Fruit fly (Drosophila melanogaster) whole organism, embryonic: ENCODE data around the gene eEF1alpha2.
A peak's percentile ranks its signal among the peaks of the same experiment; 100 is the strongest.

ENCODE experiments used
- Bteb2 ChIP-seq: fragments of 200-800 bp; sonication (Bioruptor generic); optimal IDR thresholded peaks from 2 replicates; lab custom pipeline; 2016; ENCODE audit warnings: missing biosample characterization, missing genetic modification characterization
- CG10267 ChIP-seq: fragments of 200-800 bp; sonication (Bioruptor generic); optimal IDR thresholded peaks from 2 replicates; lab custom pipeline; 2018; ENCODE audit warnings: missing biosample characterization, mild to moderate bottlenecking, missing genetic modification characterization, moderate library complexity
- CG10654 ChIP-seq: fragments of 200-800 bp; sonication (Bioruptor generic); optimal IDR thresholded peaks from 2 replicates; lab custom pipeline; 2016; ENCODE audit warnings: missing biosample characterization, missing genetic modification characterization
- CG12299 ChIP-seq: fragments of 200-800 bp; sonication (Bioruptor generic); optimal IDR thresholded peaks from 2 replicates; lab custom pipeline; 2018; ENCODE audit warnings: missing biosample characterization, mild to moderate bottlenecking, missing genetic modification characterization
- CG12769 ChIP-seq: fragments of 200-800 bp; sonication (Bioruptor generic); optimal IDR thresholded peaks from 2 replicates; lab custom pipeline; 2019; ENCODE audit warnings: missing biosample characterization, mild to moderate bottlenecking, missing genetic modification characterization, moderate library complexity
- CG1647 ChIP-seq: fragments of 200-800 bp; sonication (Bioruptor generic); optimal IDR thresholded peaks from 3 replicates; lab custom pipeline; 2016; ENCODE audit warnings: missing biosample characterization, missing genetic modification characterization
- CG16863 ChIP-seq: fragments of 200-800 bp; sonication (Bioruptor generic); optimal IDR thresholded peaks from 3 replicates; lab custom pipeline; 2016; ENCODE audit warnings: missing biosample characterization, missing genetic modification characterization
- CG17186 ChIP-seq: fragments of 200-800 bp; sonication (Bioruptor generic); optimal IDR thresholded peaks from 3 replicates; lab custom pipeline; 2017; ENCODE audit warnings: missing biosample characterization, missing genetic modification reagents, missing genetic modification characterization
- CG18262 ChIP-seq: fragments of 200-800 bp; optimal IDR thresholded peaks from 3 replicates; lab custom pipeline; 2019; ENCODE audit warnings: missing biosample characterization, mild to moderate bottlenecking, missing genetic modification characterization, moderate library complexity
- CG18476 ChIP-seq: fragments of 200-800 bp; sonication (Bioruptor generic); optimal IDR thresholded peaks from 2 replicates; lab custom pipeline; 2016; ENCODE audit warnings: missing biosample characterization, mild to moderate bottlenecking, missing genetic modification characterization
- CG2712 ChIP-seq: fragments of 200-800 bp; optimal IDR thresholded peaks from 3 replicates; lab custom pipeline; 2019; ENCODE audit warnings: missing biosample characterization, mild to moderate bottlenecking, missing genetic modification characterization, moderate library complexity
- CG32767 ChIP-seq: fragments of 200-800 bp; sonication (Bioruptor generic); IDR thresholded peaks from 2 replicates; pipeline ENCODE4 v1.3.6; 2022; ENCODE audit warnings: missing biosample characterization, missing genetic modification characterization
- CG3281 ChIP-seq: fragments of 200-800 bp; sonication (Bioruptor generic); optimal IDR thresholded peaks from 3 replicates; lab custom pipeline; 2017; ENCODE audit warnings: missing biosample characterization, mild to moderate bottlenecking, missing genetic modification characterization
- CG5245 ChIP-seq: fragments of 200-800 bp; sonication (Bioruptor generic); optimal IDR thresholded peaks from 3 replicates; lab custom pipeline; 2016; ENCODE audit warnings: missing biosample characterization, missing genetic modification characterization
- CG6254 ChIP-seq: fragments of 200-800 bp; sonication (Bioruptor generic); optimal IDR thresholded peaks from 3 replicates; lab custom pipeline; 2017; ENCODE audit warnings: mild to moderate bottlenecking, missing biosample characterization, missing genetic modification reagents, missing genetic modification characterization
- CG7556 ChIP-seq: fragments of 200-800 bp; sonication (Bioruptor generic); optimal IDR thresholded peaks from 2 replicates; lab custom pipeline; 2017; ENCODE audit warnings: missing biosample characterization, mild to moderate bottlenecking, missing genetic modification characterization
- CG7839 ChIP-seq: fragments of 200-800 bp; sonication (Bioruptor generic); optimal IDR thresholded peaks from 3 replicates; lab custom pipeline; 2018; ENCODE audit warnings: missing biosample characterization, mild to moderate bottlenecking, missing genetic modification characterization, moderate library complexity
- CG8089 ChIP-seq: fragments of 200-800 bp; sonication (Bioruptor generic); optimal IDR thresholded peaks from 3 replicates; lab custom pipeline; 2016; ENCODE audit warnings: missing biosample characterization, missing genetic modification characterization
- CG9932 ChIP-seq: fragments of 200-800 bp; sonication (Bioruptor generic); IDR thresholded peaks from 2 replicates; pipeline ENCODE4 v1.3.6; 2022; ENCODE audit warnings: missing biosample characterization, missing genetic modification characterization
- ERR ChIP-seq: fragments of 200-800 bp; sonication (Bioruptor generic); optimal IDR thresholded peaks from 2 replicates; lab custom pipeline; 2016; ENCODE audit warnings: missing biosample characterization, missing genetic modification characterization
- Ets97D ChIP-seq: fragments of 200-800 bp; sonication (Bioruptor generic); optimal IDR thresholded peaks from 3 replicates; lab custom pipeline; 2016; ENCODE audit warnings: missing biosample characterization, missing genetic modification characterization
- HLHmδ ChIP-seq: fragments of 200-800 bp; sonication (Bioruptor generic); optimal IDR thresholded peaks from 2 replicates; lab custom pipeline; 2018; ENCODE audit warnings: missing biosample characterization, mild to moderate bottlenecking, missing genetic modification characterization, moderate library complexity
- HmgD ChIP-seq: fragments of 200-800 bp; sonication (Bioruptor generic); optimal IDR thresholded peaks from 3 replicates; lab custom pipeline; 2016; ENCODE audit warnings: missing biosample characterization, missing genetic modification characterization
- NK7.1 ChIP-seq: fragments of 200-800 bp; sonication (Bioruptor generic); optimal IDR thresholded peaks from 3 replicates; lab custom pipeline; 2016; ENCODE audit warnings: missing biosample characterization, missing genetic modification characterization
- Neu2 ChIP-seq: fragments of 200-800 bp; sonication (Bioruptor generic); optimal IDR thresholded peaks from 3 replicates; lab custom pipeline; 2016; ENCODE audit warnings: missing biosample characterization, missing genetic modification characterization, borderline replicate concordance
- Rx ChIP-seq: fragments of 200-800 bp; sonication (Bioruptor generic); IDR thresholded peaks from 2 replicates; pipeline ENCODE4 v1.3.6; 2022; ENCODE audit warnings: missing biosample characterization, missing genetic modification characterization
- Spps ChIP-seq: fragments of 200-800 bp; sonication (Bioruptor generic); optimal IDR thresholded peaks from 2 replicates; lab custom pipeline; 2018; ENCODE audit warnings: missing biosample characterization, mild to moderate bottlenecking, missing genetic modification characterization
- TFAM ChIP-seq: fragments of 200-800 bp; sonication (Bioruptor generic); optimal IDR thresholded peaks from 2 replicates; lab custom pipeline; 2017; ENCODE audit warnings: missing biosample characterization, missing genetic modification characterization, inconsistent platforms
- Usf ChIP-seq: fragments of 200-800 bp; sonication (Bioruptor generic); optimal IDR thresholded peaks from 2 replicates; lab custom pipeline; 2017; ENCODE audit warnings: missing genotype, missing biosample characterization, missing genetic modification characterization
- ab ChIP-seq: fragments of 200-800 bp; sonication (Bioruptor generic); optimal IDR thresholded peaks from 2 replicates; lab custom pipeline; 2016; ENCODE audit warnings: missing biosample characterization, missing genetic modification characterization
- amos ChIP-seq: fragments of 200-800 bp; sonication (Bioruptor generic); IDR thresholded peaks from 2 replicates; pipeline ENCODE4 v1.3.6; 2022; ENCODE audit warnings: missing biosample characterization, missing genetic modification characterization; ENCODE audit not compliant: partially characterized antibody
- ase ChIP-seq: fragments of 200-800 bp; sonication (Bioruptor generic); IDR thresholded peaks from 3 replicates; pipeline ENCODE4 v1.3.6; 2022; ENCODE audit warnings: missing biosample characterization, missing genetic modification characterization
- cas ChIP-seq: fragments of 200-800 bp; sonication (Bioruptor generic); IDR thresholded peaks from 2 replicates; pipeline ENCODE4 v1.3.6; 2022; ENCODE audit warnings: missing biosample characterization, missing genetic modification characterization
- crp ChIP-seq, 2 experiments: fragments of 200-800 bp; sonication (Bioruptor generic); optimal IDR thresholded peaks; 2 replicates in 1 of 2; 3 replicates in 1 of 2; lab custom pipeline; 2017; ENCODE audit warnings: missing biosample characterization in 2 of 2, missing genetic modification characterization in 2 of 2, mild to moderate bottlenecking in 1 of 2, moderate library complexity in 1 of 2
- cwo ChIP-seq: fragments of 200-800 bp; sonication (Bioruptor generic); optimal IDR thresholded peaks from 3 replicates; lab custom pipeline; 2017; ENCODE audit warnings: missing biosample characterization, missing genetic modification characterization, mild to moderate bottlenecking, moderate library complexity, missing genetic modification reagents
- dmrt99B ChIP-seq: fragments of 200-800 bp; sonication (Bioruptor generic); optimal IDR thresholded peaks from 2 replicates; lab custom pipeline; 2018; ENCODE audit warnings: missing biosample characterization, mild to moderate bottlenecking, missing genetic modification characterization, moderate library complexity
- fu2 ChIP-seq: fragments of 200-800 bp; sonication (Bioruptor generic); optimal IDR thresholded peaks from 2 replicates; lab custom pipeline; 2016; ENCODE audit warnings: missing biosample characterization, missing genetic modification characterization
- grn ChIP-seq: fragments of 200-800 bp; sonication (Bioruptor generic); optimal IDR thresholded peaks from 3 replicates; lab custom pipeline; 2017; ENCODE audit warnings: missing biosample characterization, missing genetic modification characterization
- her ChIP-seq: fragments of 200-800 bp; sonication (Bioruptor generic); optimal IDR thresholded peaks from 2 replicates; lab custom pipeline; 2016; ENCODE audit warnings: missing biosample characterization, missing genetic modification characterization
- ken ChIP-seq: fragments of 200-800 bp; sonication (Bioruptor generic); IDR thresholded peaks from 3 replicates; pipeline ENCODE4 v1.3.6; 2022; ENCODE audit warnings: missing biosample characterization, missing genetic modification characterization
- lbe ChIP-seq: fragments of 200-800 bp; sonication (Bioruptor generic); optimal IDR thresholded peaks from 2 replicates; lab custom pipeline; 2016; ENCODE audit warnings: missing biosample characterization, mild to moderate bottlenecking, missing genetic modification characterization
- mam ChIP-seq: fragments of 200-800 bp; sonication (Bioruptor generic); optimal IDR thresholded peaks from 3 replicates; lab custom pipeline; 2016; ENCODE audit warnings: missing biosample characterization, missing genetic modification characterization
- peb ChIP-seq: fragments of 200-800 bp; sonication (Bioruptor generic); IDR thresholded peaks from 2 replicates; pipeline ENCODE4 v1.3.6; 2022; ENCODE audit warnings: missing biosample characterization, missing genetic modification characterization
- pfk ChIP-seq: fragments of 200-800 bp; sonication (Bioruptor generic); optimal IDR thresholded peaks from 2 replicates; lab custom pipeline; 2018; ENCODE audit warnings: missing biosample characterization, mild to moderate bottlenecking, missing genetic modification characterization, moderate library complexity
- pita ChIP-seq: fragments of 200-800 bp; sonication (Bioruptor generic); optimal IDR thresholded peaks from 2 replicates; lab custom pipeline; 2017; ENCODE audit warnings: missing biosample characterization, mild to moderate bottlenecking, missing genetic modification characterization
- prd ChIP-seq, 3 experiments: fragments of >200 bp in 2 of 3; fragments of 200-800 bp in 1 of 3; sonication (Bioruptor generic) in 1 of 3; optimal IDR thresholded peaks in 2 of 3; IDR thresholded peaks in 1 of 3; 2 replicates in 2 of 3; 3 replicates in 1 of 3; pipeline versions ENCODE4 v1.3.6 to Lab custom; 2017 to 2022; ENCODE audit warnings: missing biosample characterization in 1 of 3, missing genetic modification characterization in 1 of 3
- ranshi ChIP-seq: fragments of 200-800 bp; sonication (Bioruptor generic); IDR thresholded peaks from 2 replicates; pipeline ENCODE4 v1.3.6; 2022; ENCODE audit warnings: missing biosample characterization, missing genetic modification characterization
- repo ChIP-seq: fragments of 200-800 bp; sonication (Bioruptor generic); optimal IDR thresholded peaks from 2 replicates; lab custom pipeline; 2016; ENCODE audit warnings: missing biosample characterization, missing genetic modification characterization
- tin ChIP-seq: fragments of 200-800 bp; sonication (Bioruptor generic); optimal IDR thresholded peaks from 3 replicates; lab custom pipeline; 2016; ENCODE audit warnings: missing biosample characterization, missing genetic modification characterization
- ttk ChIP-seq: fragments of 200-800 bp; sonication (Bioruptor generic); IDR thresholded peaks from 2 replicates; pipeline ENCODE4 v2.1.2; 2022; ENCODE audit warnings: missing biosample characterization, missing genetic modification characterization

Gene eEF1alpha2

dm6 chr3R:31704524-31705215 lies 33.6 kb upstream of the eEF1alpha2 start (continued):
- TF ChIP-seq amos, result no peak
- peak; percentile 39 for TF ChIP-seq tin (GFP tag; lab: Kevin White, UChicago)
- no peak for TF ChIP-seq CG3281 (GFP tag; lab: Kevin White, UChicago)
- TF ChIP-seq HmgD (GFP tag; lab: Kevin White, UChicago), result no peak
- no peak for TF ChIP-seq CG9932 (GFP tag; lab: Robert Waterston, UW)
- no peak for TF ChIP-seq Bteb2 (GFP tag; lab: Kevin White, UChicago)
- no peak for TF ChIP-seq repo (GFP tag; lab: Kevin White, UChicago)
- no peak for TF ChIP-seq CG5245 (GFP tag; lab: Kevin White, UChicago)
- peak; percentile 71 for TF ChIP-seq CG10267
- TF ChIP-seq CG2712 (tag; lab: Kevin White, UChicago), result peak; percentile 88
- peak; percentile 48 for TF ChIP-seq CG7556 (GFP tag; lab: Kevin White, UChicago)
- TF ChIP-seq ab (GFP tag; lab: Kevin White, UChicago), result no peak
- TF ChIP-seq lbe, result no peak
- TF ChIP-seq peb, result peak; percentile 40; the same call in 1 of the 2 replicates
- TF ChIP-seq Ets97D (GFP tag; lab: Kevin White, UChicago), result no peak
- no peak for TF ChIP-seq prd (optimal IDR thresholded peaks at IDR 0.05; lab: Kevin White, UChicago)
- TF ChIP-seq prd (GFP tag; IDR thresholded peaks at IDR 0.05; lab: Robert Waterston, UW), result peak; percentile 85
- no peak for TF ChIP-seq CG32767 (GFP tag; lab: Robert Waterston, UW)
- TF ChIP-seq ttk (GFP tag; lab: Robert Waterston, UW), result no peak
- TF ChIP-seq Rx (GFP tag; lab: Robert Waterston, UW), result no peak
- TF ChIP-seq dmrt99B (tag; lab: Kevin White, UChicago), result no peak
- TF ChIP-seq cas (GFP tag; lab: Robert Waterston, UW), result no peak
- TF ChIP-seq CG10654, result no peak
- no peak for TF ChIP-seq her (GFP tag; lab: Kevin White, UChicago)
- TF ChIP-seq CG12769, result no peak
- peak; percentile 39; the same call in 1 of the 2 replicates for TF ChIP-seq ranshi (GFP tag; lab: Robert Waterston, UW)
- no peak for TF ChIP-seq pita (GFP tag; lab: Kevin White, UChicago)
- TF ChIP-seq CG1647 (GFP tag; lab: Kevin White, UChicago), result no peak
- no peak for TF ChIP-seq pfk (GFP tag; lab: Kevin White, UChicago)
- TF ChIP-seq CG12299 (tag; lab: Kevin White, UChicago), result no peak
- TF ChIP-seq TFAM (GFP tag; lab: Kevin White, UChicago), result no peak
- peak; percentile 50 for TF ChIP-seq CG7839 (tag; lab: Kevin White, UChicago)
- no peak for TF ChIP-seq HLHmδ (GFP tag; lab: Kevin White, UChicago)
- peak; percentile 70 for TF ChIP-seq grn (GFP tag; lab: Kevin White, UChicago)
- TF ChIP-seq mam (GFP tag; lab: Kevin White, UChicago), result no peak
- no peak for TF ChIP-seq cwo (GFP tag; lab: Kevin White, UChicago)
- peak; percentile 81 for TF ChIP-seq CG18262 (tag; lab: Kevin White, UChicago)
- TF ChIP-seq ken (GFP tag; lab: Robert Waterston, UW), result no peak
- peak; percentile 32 for TF ChIP-seq Usf (GFP tag; lab: Kevin White, UChicago)
- TF ChIP-seq crp (GFP tag; optimal IDR thresholded peaks at IDR 0.05; lab: Kevin White, UChicago), result no peak
- no peak for TF ChIP-seq Neu2 (GFP tag; lab: Kevin White, UChicago)
- TF ChIP-seq ase (GFP tag; lab: Robert Waterston, UW), result no peak
- no peak for TF ChIP-seq CG6254 (GFP tag; lab: Kevin White, UChicago)
- TF ChIP-seq fu2 (GFP tag; lab: Kevin White, UChicago), result no peak
- no peak for TF ChIP-seq CG16863
- no peak for TF ChIP-seq ERR (GFP tag; lab: Kevin White, UChicago)
- no peak for TF ChIP-seq CG8089
- TF ChIP-seq CG18476 (GFP tag; lab: Kevin White, UChicago), result no peak
- TF ChIP-seq CG17186 (GFP tag; lab: Kevin White, UChicago), result no peak
- peak; percentile 61 for TF ChIP-seq Spps (tag; lab: Kevin White, UChicago)
- no peak for TF ChIP-seq NK7.1
